Worm (Caenorhabditis elegans): Measurements from ENCODE around the gene Y6E2A.1.

- TF ChIP-seq nfya-1 (tag; optimal IDR thresholded peaks at IDR 0.05; ENCODE audit: borderline replicate concordance, insufficient read depth): no peak
- TF ChIP-seq him-1 (tag; optimal IDR thresholded peaks at IDR 0.05): no peak
- TF ChIP-seq bed-2 (GFP tag; IDR thresholded peaks at IDR 0.05): no peak
- TF ChIP-seq pha-4 (tag; optimal IDR thresholded peaks at IDR 0.05): no peak
- TF ChIP-seq ztf-28 (GFP tag; IDR thresholded peaks at IDR 0.05): no peak
- no peak for TF ChIP-seq ceh-91 (GFP tag; IDR thresholded peaks at IDR 0.05)
- no peak for TF ChIP-seq sea-2 (GFP tag; IDR thresholded peaks at IDR 0.05)
- TF ChIP-seq attf-6 (GFP tag; IDR thresholded peaks at IDR 0.05): no peak
- TF ChIP-seq lin-35 (GFP tag; optimal IDR thresholded peaks at IDR 0.05): no peak
Measured at ce11 chrV:15674899-15675298, 35.4 kb downstream of the Y6E2A.1 start.

Measured in whole organism, young adult.